Fruit fly (Drosophila melanogaster): ENCODE results near the gene CG33003.

- TF ChIP-seq Dref (GFP tag; IDR thresholded peaks at IDR 0.05) (no peak), eve (GFP tag; optimal IDR thresholded peaks at IDR 0.05) (no peak), sug (tag; optimal IDR thresholded peaks at IDR 0.05) (no peak), slp2 (GFP tag; optimal IDR thresholded peaks at IDR 0.05) (no peak), Aef1 (GFP tag; IDR thresholded peaks at IDR 0.05) (no peak), gcm (GFP tag; optimal IDR thresholded peaks at IDR 0.05) (no peak), Atf-2 (GFP tag; optimal IDR thresholded peaks at IDR 0.05) (no peak), Dll (GFP tag; IDR thresholded peaks at IDR 0.05; ENCODE audit: partially characterized antibody) (no peak), CG16779 (GFP tag; IDR thresholded peaks at IDR 0.05) (no peak), CG2875 (GFP tag; optimal IDR thresholded peaks at IDR 0.05) (no peak), CG17385 (GFP tag; optimal IDR thresholded peaks at IDR 0.05) (no peak), mirr (GFP tag; optimal IDR thresholded peaks at IDR 0.05) (no peak)
Observed at dm6 chr2L:4359156-4359555, 41.6 kb upstream of the CG33003 start.
